Fruit fly (Drosophila melanogaster) whole organism, embryonic: ENCODE measurements around the gene CG31793.

Experiments
- BEAF-32 ChIP-seq: fragments of 200-800 bp; sonication (Bioruptor generic); optimal IDR thresholded peaks from 3 replicates; lab custom pipeline; 2017; ENCODE audit warnings: missing biosample characterization, missing genetic modification characterization, mild to moderate bottlenecking, moderate library complexity, missing genetic modification reagents
- BtbVII ChIP-seq: fragments of 200-800 bp; sonication (Bioruptor generic); optimal IDR thresholded peaks from 3 replicates; lab custom pipeline; 2017; ENCODE audit warnings: missing biosample characterization, mild to moderate bottlenecking, missing genetic modification characterization
- Bteb2 ChIP-seq: fragments of 200-800 bp; sonication (Bioruptor generic); optimal IDR thresholded peaks from 2 replicates; lab custom pipeline; 2016; ENCODE audit warnings: missing biosample characterization, missing genetic modification characterization
- CG10959 ChIP-seq: fragments of 200-800 bp; sonication (Bioruptor generic); IDR thresholded peaks from 2 replicates; pipeline ENCODE4 v1.3.6; 2022; ENCODE audit warnings: missing biosample characterization, missing genetic modification characterization
- CG11398 ChIP-seq: fragments of 200-800 bp; sonication (Bioruptor generic); optimal IDR thresholded peaks from 2 replicates; lab custom pipeline; 2016; ENCODE audit warnings: missing biosample characterization, missing genetic modification characterization
- CG12236 ChIP-seq: fragments of 200-800 bp; sonication (Bioruptor generic); optimal IDR thresholded peaks from 2 replicates; lab custom pipeline; 2016; ENCODE audit warnings: missing biosample characterization, missing genetic modification characterization
- CG1233 ChIP-seq: fragments of 200-800 bp; sonication (Bioruptor generic); optimal IDR thresholded peaks from 4 replicates; lab custom pipeline; 2018; ENCODE audit warnings: missing biosample characterization, mild to moderate bottlenecking, missing genetic modification characterization
- CG1602 ChIP-seq: fragments of 200-800 bp; sonication (Bioruptor generic); optimal IDR thresholded peaks from 3 replicates; lab custom pipeline; 2016; ENCODE audit warnings: missing biosample characterization, missing genetic modification characterization
- CG17385 ChIP-seq: fragments of 200-800 bp; sonication (Bioruptor generic); optimal IDR thresholded peaks from 3 replicates; lab custom pipeline; 2018; ENCODE audit warnings: missing biosample characterization, mild to moderate bottlenecking, missing genetic modification characterization
- CG18011 ChIP-seq: fragments of 200-800 bp; sonication (Bioruptor generic); optimal IDR thresholded peaks from 2 replicates; lab custom pipeline; 2017; ENCODE audit warnings: missing biosample characterization, missing genetic modification characterization, mild to moderate bottlenecking, moderate library complexity, missing genotype
- CG31441 ChIP-seq: fragments of 200-800 bp; sonication (Bioruptor generic); IDR thresholded peaks from 2 replicates; pipeline ENCODE4 v1.3.6; 2022; ENCODE audit warnings: missing biosample characterization, missing genetic modification characterization
- CG32767 ChIP-seq: fragments of 200-800 bp; sonication (Bioruptor generic); IDR thresholded peaks from 2 replicates; pipeline ENCODE4 v1.3.6; 2022; ENCODE audit warnings: missing biosample characterization, missing genetic modification characterization
- CG34376 ChIP-seq: fragments of 200-800 bp; sonication (Bioruptor generic); optimal IDR thresholded peaks from 2 replicates; lab custom pipeline; 2018; ENCODE audit warnings: missing biosample characterization, mild to moderate bottlenecking, missing genetic modification characterization
- CG3847 ChIP-seq: fragments of 200-800 bp; sonication (Bioruptor generic); IDR thresholded peaks from 2 replicates; pipeline ENCODE4 v1.3.6; 2022; ENCODE audit warnings: missing biosample characterization, missing genetic modification characterization
- CG6175 ChIP-seq: fragments of 200-800 bp; sonication (Bioruptor generic); IDR thresholded peaks from 3 replicates; pipeline ENCODE4 v1.3.6; 2022; ENCODE audit warnings: missing biosample characterization, missing genetic modification characterization
- CG7839 ChIP-seq: fragments of 200-800 bp; sonication (Bioruptor generic); optimal IDR thresholded peaks from 3 replicates; lab custom pipeline; 2018; ENCODE audit warnings: missing biosample characterization, mild to moderate bottlenecking, missing genetic modification characterization, moderate library complexity
- CG8290 ChIP-seq, 3 experiments: fragments of 200-800 bp; sonication (Bioruptor generic); optimal IDR thresholded peaks; 2 replicates each; lab custom pipeline; 2016 to 2019; ENCODE audit warnings: missing biosample characterization in 3 of 3, missing genetic modification characterization in 3 of 3, mild to moderate bottlenecking in 2 of 3, moderate library complexity in 1 of 3
- Dek ChIP-seq: fragments of 200-800 bp; sonication (Bioruptor generic); optimal IDR thresholded peaks from 3 replicates; lab custom pipeline; 2019; ENCODE audit warnings: missing biosample characterization, mild to moderate bottlenecking, missing genetic modification characterization, moderate library complexity
- Doc2 ChIP-seq: fragments of 200-800 bp; sonication (Bioruptor generic); IDR thresholded peaks from 2 replicates; pipeline ENCODE4 v1.3.6; 2022; ENCODE audit warnings: missing biosample characterization, missing genetic modification characterization
- MTF-1 ChIP-seq: fragments of 200-800 bp; sonication (Bioruptor generic); optimal IDR thresholded peaks from 2 replicates; lab custom pipeline; 2018; ENCODE audit warnings: missing biosample characterization, mild to moderate bottlenecking, missing genetic modification characterization, borderline replicate concordance
- NFAT ChIP-seq: fragments of 200-800 bp; sonication (Bioruptor generic); IDR thresholded peaks from 2 replicates; pipeline ENCODE4 v1.3.6; 2022; ENCODE audit warnings: missing biosample characterization, missing genetic modification characterization
- Scr ChIP-seq: fragments of 200-800 bp; sonication (Bioruptor generic); IDR thresholded peaks from 2 replicates; pipeline ENCODE4 v1.3.6; 2022; ENCODE audit warnings: missing biosample characterization, missing genetic modification characterization; ENCODE audit not compliant: partially characterized antibody
- Sin3A ChIP-seq: fragments of >200 bp; optimal IDR thresholded peaks from 2 replicates; lab custom pipeline; 2018
- Ssrp ChIP-seq: fragments of 200-800 bp; sonication (Bioruptor generic); optimal IDR thresholded peaks from 2 replicates; lab custom pipeline; 2018; ENCODE audit warnings: missing biosample characterization, mild to moderate bottlenecking, missing genetic modification characterization, moderate library complexity
- Tbp ChIP-seq: fragments of >200 bp; optimal IDR thresholded peaks from 2 replicates; lab custom pipeline; 2018; ENCODE audit warnings: missing biosample characterization, missing genetic modification characterization
- Xbp1 ChIP-seq: fragments of 200-800 bp; sonication (Bioruptor generic); optimal IDR thresholded peaks from 3 replicates; lab custom pipeline; 2016; ENCODE audit warnings: missing biosample characterization, mild to moderate bottlenecking, missing genetic modification characterization
- az2 ChIP-seq: fragments of 200-800 bp; sonication (Bioruptor generic); optimal IDR thresholded peaks from 3 replicates; lab custom pipeline; 2016; ENCODE audit warnings: missing biosample characterization, missing genetic modification characterization
- cad ChIP-seq: fragments of >200 bp; optimal IDR thresholded peaks from 2 replicates; lab custom pipeline; 2017; ENCODE audit warnings: missing biosample characterization, missing genetic modification characterization
- crc ChIP-seq: fragments of 200-800 bp; sonication (Bioruptor generic); optimal IDR thresholded peaks from 2 replicates; lab custom pipeline; 2016; ENCODE audit warnings: missing biosample characterization, missing genetic modification characterization
- danr ChIP-seq: fragments of 200-800 bp; sonication (Bioruptor generic); IDR thresholded peaks from 2 replicates; pipeline ENCODE4 v1.3.6; 2022; ENCODE audit warnings: missing biosample characterization, missing genetic modification characterization
- eyg ChIP-seq: fragments of 200-800 bp; sonication (Bioruptor generic); optimal IDR thresholded peaks from 3 replicates; lab custom pipeline; 2016; ENCODE audit warnings: missing biosample characterization, missing genetic modification characterization
- fd64A ChIP-seq: fragments of 200-800 bp; sonication (Bioruptor generic); optimal IDR thresholded peaks from 3 replicates; lab custom pipeline; 2018; ENCODE audit warnings: missing biosample characterization, mild to moderate bottlenecking, missing genetic modification characterization
- gcm2 ChIP-seq: fragments of 200-800 bp; sonication (Bioruptor generic); optimal IDR thresholded peaks from 2 replicates; lab custom pipeline; 2016; ENCODE audit warnings: missing biosample characterization, missing genetic modification characterization
- grau ChIP-seq: fragments of 200-800 bp; optimal IDR thresholded peaks from 3 replicates; lab custom pipeline; 2019; ENCODE audit warnings: missing biosample characterization, mild to moderate bottlenecking, missing genetic modification characterization, moderate library complexity
- grn ChIP-seq: fragments of 200-800 bp; sonication (Bioruptor generic); optimal IDR thresholded peaks from 3 replicates; lab custom pipeline; 2017; ENCODE audit warnings: missing biosample characterization, missing genetic modification characterization
- gro ChIP-seq: fragments of 200-800 bp; sonication (Bioruptor generic); optimal IDR thresholded peaks from 2 replicates; lab custom pipeline; 2016; ENCODE audit warnings: missing biosample characterization, missing genetic modification characterization
- h ChIP-seq: fragments of >200 bp; optimal IDR thresholded peaks from 2 replicates; lab custom pipeline; 2017
- hth ChIP-seq: fragments of >200 bp; optimal IDR thresholded peaks from 2 replicates; lab custom pipeline; 2017; ENCODE audit warnings: inconsistent platforms
- insv ChIP-seq, 2 experiments: fragments of 200-800 bp; sonication (Bioruptor generic); optimal IDR thresholded peaks; 3 replicates each; lab custom pipeline; 2016 to 2018; ENCODE audit warnings: missing biosample characterization in 2 of 2, missing genetic modification characterization in 2 of 2
- kay ChIP-seq: fragments of 200-800 bp; sonication (Bioruptor generic); optimal IDR thresholded peaks from 2 replicates; lab custom pipeline; 2016; ENCODE audit warnings: missing biosample characterization, missing genetic modification characterization
- ken ChIP-seq: fragments of 200-800 bp; sonication (Bioruptor generic); IDR thresholded peaks from 3 replicates; pipeline ENCODE4 v1.3.6; 2022; ENCODE audit warnings: missing biosample characterization, missing genetic modification characterization
- prd ChIP-seq, 3 experiments: fragments of >200 bp in 2 of 3; fragments of 200-800 bp in 1 of 3; sonication (Bioruptor generic) in 1 of 3; optimal IDR thresholded peaks in 2 of 3; IDR thresholded peaks in 1 of 3; 2 replicates in 2 of 3; 3 replicates in 1 of 3; pipeline versions ENCODE4 v1.3.6 to Lab custom; 2017 to 2022; ENCODE audit warnings: missing biosample characterization in 1 of 3, missing genetic modification characterization in 1 of 3
- ranshi ChIP-seq: fragments of 200-800 bp; sonication (Bioruptor generic); IDR thresholded peaks from 2 replicates; pipeline ENCODE4 v1.3.6; 2022; ENCODE audit warnings: missing biosample characterization, missing genetic modification characterization
- ro ChIP-seq: fragments of 200-800 bp; sonication (Bioruptor generic); IDR thresholded peaks from 2 replicates; pipeline ENCODE4 v1.3.6; 2022; ENCODE audit warnings: missing biosample characterization, missing genetic modification characterization
- salm ChIP-seq: fragments of 200-800 bp; sonication (Bioruptor generic); optimal IDR thresholded peaks from 2 replicates; lab custom pipeline; 2018; ENCODE audit warnings: missing biosample characterization, mild to moderate bottlenecking, missing genetic modification characterization
- sima ChIP-seq: fragments of 200-800 bp; sonication (Bioruptor generic); optimal IDR thresholded peaks from 2 replicates; lab custom pipeline; 2016; ENCODE audit warnings: missing biosample characterization, missing genetic modification characterization
- slbo ChIP-seq: fragments of 200-800 bp; sonication (Bioruptor generic); IDR thresholded peaks from 2 replicates; pipeline ENCODE4 v1.3.6; 2022; ENCODE audit warnings: missing biosample characterization, missing genetic modification characterization
- tx ChIP-seq: fragments of 200-800 bp; sonication (Bioruptor generic); optimal IDR thresholded peaks from 2 replicates; lab custom pipeline; 2016; ENCODE audit warnings: missing biosample characterization, missing genetic modification characterization
- vnd ChIP-seq: fragments of 200-800 bp; sonication (Bioruptor generic); IDR thresholded peaks from 3 replicates; pipeline ENCODE4 v1.3.6; 2022; ENCODE audit warnings: missing biosample characterization, missing genetic modification characterization; ENCODE audit not compliant: partially characterized antibody
- zf30C ChIP-seq: fragments of 200-800 bp; sonication (Bioruptor generic); optimal IDR thresholded peaks from 3 replicates; lab custom pipeline; 2018; ENCODE audit warnings: missing biosample characterization, mild to moderate bottlenecking, missing genetic modification characterization

Gene CG31793

dm6 chr2L:19011895-19012645, 8.9 kb downstream of the CG31793 start (continued):
- TF ChIP-seq Dek (tag; lab: Kevin White, UChicago) (peak; percentile 77), crc (GFP tag; lab: Kevin White, UChicago) (peak; percentile 60), danr (GFP tag; lab: Robert Waterston, UW) (peak; percentile 71), CG18011 (GFP tag; lab: Kevin White, UChicago) (peak; percentile 3), fd64A (peak; percentile 22), h (lab: Kevin White, UChicago) (no peak), eyg (GFP tag; lab: Kevin White, UChicago) (peak; percentile 56), grn (peak; percentile 7), CG8290 (GFP tag; optimal IDR thresholded peaks at IDR 0.05; lab: Kevin White, UChicago) (no peak), CG8290 (tag; optimal IDR thresholded peaks at IDR 0.05; lab: Kevin White, UChicago) (peak in 1 of 2 experiments; percentile 93), Scr (GFP tag; lab: Robert Waterston, UW) (no peak), insv (GFP tag; optimal IDR thresholded peaks at IDR 0.05; lab: Kevin White, UChicago) (no peak), ranshi (GFP tag; lab: Robert Waterston, UW) (peak; percentile 81), Bteb2 (GFP tag; lab: Kevin White, UChicago) (peak; percentile 79), BtbVII (GFP tag; lab: Kevin White, UChicago) (peak; percentile 78), Tbp (GFP tag; lab: Kevin White, UChicago) (no peak), CG1233 (peak; percentile 69), CG11398 (peak; percentile 65), NFAT (GFP tag; lab: Robert Waterston, UW) (peak; percentile 69), prd (optimal IDR thresholded peaks at IDR 0.05; lab: Kevin White, UChicago) (no peak), prd (GFP tag; IDR thresholded peaks at IDR 0.05; lab: Robert Waterston, UW) (peak; percentile 92), gro (peak; percentile 81), tx (GFP tag; lab: Kevin White, UChicago) (peak; percentile 73), zf30C (no peak), CG34376 (peak; percentile 33), gcm2 (peak; percentile 8), slbo (GFP tag; lab: Robert Waterston, UW) (peak; percentile 93), CG6175 (GFP tag; lab: Robert Waterston, UW) (peak; percentile 78), CG32767 (GFP tag; lab: Robert Waterston, UW) (peak; percentile 64; the same call in 1 of the 2 replicates), grau (tag; lab: Kevin White, UChicago) (peak; percentile 84), CG12236 (GFP tag; lab: Kevin White, UChicago) (peak; percentile 25), Sin3A (lab: Kevin White, UChicago) (no peak), ro (GFP tag; lab: Robert Waterston, UW) (peak; percentile 60; the same call in 1 of the 2 replicates), salm (peak; percentile 51), sima (GFP tag; lab: Kevin White, UChicago) (no peak), Xbp1 (GFP tag; lab: Kevin White, UChicago) (peak; percentile 84), hth (lab: Kevin White, UChicago) (no peak), CG3847 (GFP tag; lab: Robert Waterston, UW) (peak; percentile 75), CG31441 (peak; percentile 80), Doc2 (GFP tag; lab: Robert Waterston, UW) (no peak), vnd (GFP tag; lab: Robert Waterston, UW) (no peak), MTF-1 (peak; percentile 33), Ssrp (tag; lab: Kevin White, UChicago) (peak; percentile 73), kay (GFP tag; lab: Kevin White, UChicago) (peak; percentile 58), az2 (GFP tag; lab: Kevin White, UChicago) (peak; percentile 72), CG10959 (GFP tag; lab: Robert Waterston, UW) (no peak), CG7839 (tag; lab: Kevin White, UChicago) (peak; percentile 89), ken (GFP tag; lab: Robert Waterston, UW) (peak; percentile 86), CG17385 (GFP tag; lab: Kevin White, UChicago) (peak; percentile 79), CG1602 (peak; percentile 67), BEAF-32 (GFP tag; lab: Kevin White, UChicago) (no peak), cad (GFP tag; lab: Kevin White, UChicago) (no peak)
